Fruit fly (Drosophila melanogaster): Measurements from ENCODE around the gene sds22.

sds22 gene

DNA sequence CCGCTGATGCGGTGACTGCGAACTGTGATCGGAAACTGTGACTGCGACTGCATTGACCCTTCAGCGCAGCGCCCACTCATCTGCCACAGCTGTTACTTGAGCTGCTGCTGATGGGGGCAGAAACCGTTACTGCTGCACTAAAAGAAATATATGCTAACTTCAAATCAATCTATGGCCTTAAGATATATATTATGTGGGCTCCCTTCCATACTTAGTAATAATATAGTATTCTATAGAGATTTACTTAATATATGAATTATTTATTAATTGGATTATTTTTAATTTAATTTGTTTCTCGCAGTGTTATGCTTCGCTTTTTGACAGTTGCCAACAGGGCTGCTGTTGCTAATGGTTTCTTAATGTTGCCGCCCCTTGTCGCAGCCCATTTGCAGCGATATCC, 12.3 kb upstream of the sds22 start (continued):
- no peak for TF ChIP-seq zfh1 (GFP tag; IDR thresholded peaks at IDR 0.05)
- TF ChIP-seq HLH54F (GFP tag; optimal IDR thresholded peaks at IDR 0.05), result no peak
- no peak for TF ChIP-seq Ets65A (GFP tag)
- TF ChIP-seq CG9932 (GFP tag; IDR thresholded peaks at IDR 0.05), result no peak
- TF ChIP-seq CG3995 (GFP tag; optimal IDR thresholded peaks at IDR 0.05), result peak; percentile 90
- no peak for TF ChIP-seq HLHmδ (GFP tag; optimal IDR thresholded peaks at IDR 0.05)
- peak; percentile 37; the same call in 1 of the 2 replicates for TF ChIP-seq slbo (GFP tag; IDR thresholded peaks at IDR 0.05)
- no peak for TF ChIP-seq sima (GFP tag; optimal IDR thresholded peaks at IDR 0.05)
- TF ChIP-seq tio (GFP tag; optimal IDR thresholded peaks at IDR 0.05), result no peak
- no peak for TF ChIP-seq btn (GFP tag; optimal IDR thresholded peaks at IDR 0.05)
- no peak for TF ChIP-seq aop (GFP tag; IDR thresholded peaks at IDR 0.05)
- TF ChIP-seq Hsf (GFP tag; optimal IDR thresholded peaks at IDR 0.05), result no peak
- TF ChIP-seq CG9437 (GFP tag; optimal IDR thresholded peaks at IDR 0.05), result no peak
- TF ChIP-seq CG11247 (GFP tag; IDR thresholded peaks at IDR 0.05), result no peak
- TF ChIP-seq Fer1 (GFP tag; optimal IDR thresholded peaks at IDR 0.05), result no peak
- no peak for TF ChIP-seq chn (GFP tag; optimal IDR thresholded peaks at IDR 0.05)
- TF ChIP-seq chif (GFP tag; optimal IDR thresholded peaks at IDR 0.05), result no peak
- no peak for TF ChIP-seq Hmr (GFP tag; optimal IDR thresholded peaks at IDR 0.05)
- TF ChIP-seq D19B (GFP tag; optimal IDR thresholded peaks at IDR 0.05), result no peak
- 0 out of 2 replicates have a peak, but pooled peaks have one; percentile 6 for TF ChIP-seq al (GFP tag; IDR thresholded peaks at IDR 0.05)
- no peak for TF ChIP-seq CG32532 (GFP tag; IDR thresholded peaks at IDR 0.05)
- no peak for TF ChIP-seq CG34422 (GFP tag; IDR thresholded peaks at IDR 0.05)
- TF ChIP-seq bigmax (GFP tag; optimal IDR thresholded peaks at IDR 0.05), result no peak
- TF ChIP-seq da (GFP tag; optimal IDR thresholded peaks at IDR 0.05), result no peak
- no peak for TF ChIP-seq CG31224 (GFP tag; IDR thresholded peaks at IDR 0.05)
- no peak for TF ChIP-seq CG2712 (tag; optimal IDR thresholded peaks at IDR 0.05)
- no peak for TF ChIP-seq CG12299 (tag; optimal IDR thresholded peaks at IDR 0.05)
- no peak for TF ChIP-seq CG11723 (GFP tag; optimal IDR thresholded peaks at IDR 0.05)
- no peak for TF ChIP-seq wek (GFP tag; optimal IDR thresholded peaks at IDR 0.05)
- peak; percentile 6 for TF ChIP-seq tin (GFP tag; optimal IDR thresholded peaks at IDR 0.05)
- no peak for TF ChIP-seq Six4 (GFP tag; optimal IDR thresholded peaks at IDR 0.05)
- no peak for TF ChIP-seq CG7556 (GFP tag; optimal IDR thresholded peaks at IDR 0.05)
- peak; percentile 19; the same call in 1 of the 2 replicates for TF ChIP-seq CG1024 (GFP tag; IDR thresholded peaks at IDR 0.05)
- no peak for TF ChIP-seq Bdp1 (GFP tag; optimal IDR thresholded peaks at IDR 0.05)
- TF ChIP-seq mld (GFP tag; IDR thresholded peaks at IDR 0.05; ENCODE audit: partially characterized antibody), result no peak
- TF ChIP-seq CG13123 (GFP tag; optimal IDR thresholded peaks at IDR 0.05), result no peak
- TF ChIP-seq E2f1 (GFP tag; IDR thresholded peaks at IDR 0.05), result no peak
- no peak for TF ChIP-seq ind (GFP tag; optimal IDR thresholded peaks at IDR 0.05)
- TF ChIP-seq lov (optimal IDR thresholded peaks at IDR 0.05), result no peak
- no peak for TF ChIP-seq lov (GFP tag; IDR thresholded peaks at IDR 0.05)
- no peak for TF ChIP-seq CG9817 (tag; optimal IDR thresholded peaks at IDR 0.05)
- no peak for TF ChIP-seq dm (GFP tag; optimal IDR thresholded peaks at IDR 0.05)
- TF ChIP-seq CG30403 (GFP tag; optimal IDR thresholded peaks at IDR 0.05), result peak; percentile 32
- TF ChIP-seq CG1529 (GFP tag; optimal IDR thresholded peaks at IDR 0.05), result no peak
- no peak for TF ChIP-seq CG17612 (GFP tag; IDR thresholded peaks at IDR 0.05)
- TF ChIP-seq yki (optimal IDR thresholded peaks at IDR 0.05), result no peak
- no peak for TF ChIP-seq peb (GFP tag; IDR thresholded peaks at IDR 0.05)
- TF ChIP-seq pfk (GFP tag; optimal IDR thresholded peaks at IDR 0.05), result no peak
- TF ChIP-seq Dip3 (GFP tag; optimal IDR thresholded peaks at IDR 0.05), result no peak
- no peak for TF ChIP-seq CG5245 (GFP tag; optimal IDR thresholded peaks at IDR 0.05)
- TF ChIP-seq CG7928 (GFP tag; optimal IDR thresholded peaks at IDR 0.05), result no peak
- no peak for TF ChIP-seq gsb-n (tag; optimal IDR thresholded peaks at IDR 0.05)
- no peak for TF ChIP-seq CG18599 (GFP tag; optimal IDR thresholded peaks at IDR 0.05)
- no peak for TF ChIP-seq CG18764 (GFP tag; optimal IDR thresholded peaks at IDR 0.05)

All from whole organism, embryonic.